Fruit fly (Drosophila melanogaster): ENCODE data around the gene Rcd2.

dm6 chr3L:20526143-20526195, 14.2 kb downstream of the Rcd2 start, which contains the start of gene Pss:
- TF ChIP-seq kay (GFP tag; ENCODE audit: borderline replicate concordance): no peak
- TF ChIP-seq CG1620 (GFP tag; optimal IDR thresholded peaks at IDR 0.05): no peak
- no peak for TF ChIP-seq Mnt (GFP tag; optimal IDR thresholded peaks at IDR 0.05)
- TF ChIP-seq Crg-1 (GFP tag; optimal IDR thresholded peaks at IDR 0.05): no peak

Measured in whole organism, adult.